Fruit fly (Drosophila melanogaster) whole organism, embryonic: ENCODE results near the gene tws.

ENCODE experiments used
- Abd-B ChIP-seq: fragments of 200-800 bp; sonication (Bioruptor generic); optimal IDR thresholded peaks from 2 replicates; lab custom pipeline; 2018; ENCODE audit warnings: missing biosample characterization, mild to moderate bottlenecking, missing genetic modification characterization, moderate library complexity
- Atf-2 ChIP-seq: fragments of 200-800 bp; sonication (Bioruptor generic); optimal IDR thresholded peaks from 2 replicates; lab custom pipeline; 2016; ENCODE audit warnings: missing biosample characterization, missing genetic modification characterization
- BEAF-32 ChIP-seq: fragments of 200-800 bp; sonication (Bioruptor generic); optimal IDR thresholded peaks from 3 replicates; lab custom pipeline; 2017; ENCODE audit warnings: missing biosample characterization, missing genetic modification characterization, mild to moderate bottlenecking, moderate library complexity, missing genetic modification reagents
- CG10147 ChIP-seq: fragments of 200-800 bp; sonication (Bioruptor generic); optimal IDR thresholded peaks from 2 replicates; lab custom pipeline; 2019; ENCODE audit warnings: missing biosample characterization, mild to moderate bottlenecking, missing genetic modification characterization, moderate library complexity
- CG11456 ChIP-seq: fragments of 200-800 bp; sonication (Bioruptor generic); IDR thresholded peaks from 3 replicates; pipeline ENCODE4 v1.3.6; 2022; ENCODE audit warnings: missing biosample characterization, missing genetic modification characterization
- CG12659 ChIP-seq: fragments of 200-800 bp; sonication (Bioruptor generic); optimal IDR thresholded peaks from 3 replicates; lab custom pipeline; 2017; ENCODE audit warnings: mild to moderate bottlenecking, missing biosample characterization, missing genetic modification reagents, missing genetic modification characterization
- CG15696 ChIP-seq: fragments of 200-800 bp; sonication (Bioruptor generic); optimal IDR thresholded peaks from 2 replicates; lab custom pipeline; 2019; ENCODE audit warnings: missing biosample characterization, mild to moderate bottlenecking, missing genetic modification characterization, moderate library complexity
- CG17829 ChIP-seq: fragments of 200-800 bp; optimal IDR thresholded peaks from 2 replicates; lab custom pipeline; 2019; ENCODE audit warnings: missing biosample characterization, mild to moderate bottlenecking, missing genetic modification characterization, moderate library complexity
- CG2120 ChIP-seq: fragments of 200-800 bp; sonication (Bioruptor generic); optimal IDR thresholded peaks from 3 replicates; lab custom pipeline; 2016; ENCODE audit warnings: missing biosample characterization, missing genetic modification characterization
- CG3281 ChIP-seq: fragments of 200-800 bp; sonication (Bioruptor generic); optimal IDR thresholded peaks from 3 replicates; lab custom pipeline; 2017; ENCODE audit warnings: missing biosample characterization, mild to moderate bottlenecking, missing genetic modification characterization
- CG34224 ChIP-seq: fragments of 200-800 bp; sonication (Bioruptor generic); IDR thresholded peaks from 3 replicates; pipeline ENCODE4 v1.3.6; 2022; ENCODE audit warnings: missing biosample characterization, missing genetic modification characterization; ENCODE audit not compliant: partially characterized antibody
- CG34376 ChIP-seq: fragments of 200-800 bp; sonication (Bioruptor generic); optimal IDR thresholded peaks from 2 replicates; lab custom pipeline; 2018; ENCODE audit warnings: missing biosample characterization, mild to moderate bottlenecking, missing genetic modification characterization
- CG6765 ChIP-seq: fragments of 200-800 bp; sonication (Bioruptor generic); optimal IDR thresholded peaks from 3 replicates; lab custom pipeline; 2017; ENCODE audit warnings: missing biosample characterization, mild to moderate bottlenecking, missing genetic modification characterization
- CG7372 ChIP-seq: fragments of 200-800 bp; sonication (Bioruptor generic); IDR thresholded peaks from 2 replicates; pipeline ENCODE4 v1.3.6; 2022; ENCODE audit warnings: missing biosample characterization, missing genetic modification characterization
- CG7987 ChIP-seq: fragments of 200-800 bp; sonication (Bioruptor generic); optimal IDR thresholded peaks from 2 replicates; lab custom pipeline; 2018; ENCODE audit warnings: missing biosample characterization, mild to moderate bottlenecking, missing genetic modification characterization, moderate library complexity
- CG8281 ChIP-seq: fragments of 200-800 bp; sonication (Bioruptor generic); optimal IDR thresholded peaks from 2 replicates; lab custom pipeline; 2018; ENCODE audit warnings: missing biosample characterization, mild to moderate bottlenecking, missing genetic modification characterization, moderate library complexity
- Dfd ChIP-seq, 2 experiments: fragments of >200 bp; optimal IDR thresholded peaks; 2 replicates each; lab custom pipeline; 2017; ENCODE audit warnings: missing biosample characterization in 2 of 2, missing genetic modification characterization in 2 of 2
- Dip3 ChIP-seq: fragments of 200-800 bp; sonication (Bioruptor generic); optimal IDR thresholded peaks from 3 replicates; lab custom pipeline; 2016; ENCODE audit warnings: missing biosample characterization, missing genetic modification characterization
- E2f2 ChIP-seq: fragments of 200-800 bp; sonication (Bioruptor generic); IDR thresholded peaks from 2 replicates; pipeline ENCODE4 v1.3.6; 2022; ENCODE audit warnings: missing biosample characterization, missing genetic modification characterization
- Fer1 ChIP-seq: fragments of 200-800 bp; sonication (Bioruptor generic); optimal IDR thresholded peaks from 2 replicates; lab custom pipeline; 2017; ENCODE audit warnings: missing biosample characterization, mild to moderate bottlenecking, missing genetic modification characterization
- Hey ChIP-seq: fragments of 200-800 bp; sonication (Bioruptor generic); optimal IDR thresholded peaks from 3 replicates; lab custom pipeline; 2018; ENCODE audit warnings: missing biosample characterization, mild to moderate bottlenecking, missing genetic modification characterization
- HmgZ ChIP-seq: fragments of 200-800 bp; sonication (Bioruptor generic); optimal IDR thresholded peaks from 2 replicates; lab custom pipeline; 2018; ENCODE audit warnings: missing biosample characterization, mild to moderate bottlenecking, missing genetic modification characterization
- Lim3 ChIP-seq: fragments of 200-800 bp; sonication (Bioruptor generic); IDR thresholded peaks from 2 replicates; pipeline ENCODE4 v1.3.6; 2022; ENCODE audit warnings: missing biosample characterization, missing genetic modification characterization
- Mad ChIP-seq: fragments of 200-800 bp; sonication (Bioruptor generic); optimal IDR thresholded peaks from 2 replicates; lab custom pipeline; 2016; ENCODE audit warnings: missing biosample characterization, missing genetic modification characterization
- Med ChIP-seq: fragments of 200-800 bp; sonication (Bioruptor generic); peaks from one replicate; lab custom pipeline; 2016; ENCODE audit warnings: missing biosample characterization, missing genetic modification characterization, mild to moderate bottlenecking, inconsistent platforms, moderate library complexity
- Meics ChIP-seq: fragments of 200-800 bp; sonication (Bioruptor generic); optimal IDR thresholded peaks from 2 replicates; lab custom pipeline; 2017; ENCODE audit warnings: missing biosample characterization, mild to moderate bottlenecking, missing genetic modification characterization
- NC2α ChIP-seq: fragments of 200-800 bp; sonication (Bioruptor generic); optimal IDR thresholded peaks from 2 replicates; lab custom pipeline; 2016; ENCODE audit warnings: missing biosample characterization, missing genetic modification characterization
- NfI ChIP-seq: fragments of 200-800 bp; sonication (Bioruptor generic); optimal IDR thresholded peaks from 3 replicates; lab custom pipeline; 2018; ENCODE audit warnings: missing biosample characterization, mild to moderate bottlenecking, missing genetic modification characterization, moderate library complexity
- Pdp1 ChIP-seq, 2 experiments: fragments of 200-800 bp; sonication (Bioruptor generic); optimal IDR thresholded peaks; 3 replicates each; lab custom pipeline; 2016; ENCODE audit warnings: missing biosample characterization in 2 of 2, missing genetic modification characterization in 2 of 2, mild to moderate bottlenecking in 1 of 2, moderate library complexity in 1 of 2
- Scr ChIP-seq: fragments of 200-800 bp; sonication (Bioruptor generic); IDR thresholded peaks from 2 replicates; pipeline ENCODE4 v1.3.6; 2022; ENCODE audit warnings: missing biosample characterization, missing genetic modification characterization; ENCODE audit not compliant: partially characterized antibody
- cwo ChIP-seq: fragments of 200-800 bp; sonication (Bioruptor generic); optimal IDR thresholded peaks from 3 replicates; lab custom pipeline; 2017; ENCODE audit warnings: missing biosample characterization, missing genetic modification characterization, mild to moderate bottlenecking, moderate library complexity, missing genetic modification reagents
- da ChIP-seq: fragments of 200-800 bp; sonication (Bioruptor generic); optimal IDR thresholded peaks from 2 replicates; lab custom pipeline; 2016; ENCODE audit warnings: missing biosample characterization, missing genetic modification characterization
- ems ChIP-seq: fragments of 200-800 bp; sonication (Bioruptor generic); optimal IDR thresholded peaks from 3 replicates; lab custom pipeline; 2016; ENCODE audit warnings: missing biosample characterization, missing genetic modification characterization
- exex ChIP-seq: fragments of 200-800 bp; sonication (Bioruptor generic); optimal IDR thresholded peaks from 4 replicates; lab custom pipeline; 2018; ENCODE audit warnings: missing biosample characterization, mild to moderate bottlenecking, missing genetic modification characterization, moderate library complexity
- maf-S ChIP-seq: fragments of 200-800 bp; sonication (Bioruptor generic); optimal IDR thresholded peaks from 2 replicates; lab custom pipeline; 2016; ENCODE audit warnings: missing biosample characterization, missing genetic modification characterization
- mam ChIP-seq: fragments of 200-800 bp; sonication (Bioruptor generic); optimal IDR thresholded peaks from 3 replicates; lab custom pipeline; 2016; ENCODE audit warnings: missing biosample characterization, missing genetic modification characterization
- mirr ChIP-seq: fragments of 200-800 bp; sonication (Bioruptor generic); optimal IDR thresholded peaks from 3 replicates; lab custom pipeline; 2018; ENCODE audit warnings: missing biosample characterization, mild to moderate bottlenecking, missing genetic modification characterization
- oc ChIP-seq: fragments of 200-800 bp; sonication (Bioruptor generic); optimal IDR thresholded peaks from 2 replicates; lab custom pipeline; 2018; ENCODE audit warnings: missing biosample characterization, mild to moderate bottlenecking, missing genetic modification characterization, moderate library complexity
- pan ChIP-seq, 4 experiments: fragments of >200 bp in 3 of 4; fragments of 200-800 bp in 1 of 4; sonication (Bioruptor generic) in 1 of 4; optimal IDR thresholded peaks in 3 of 4; IDR thresholded peaks in 1 of 4; 2 replicates each; pipeline versions ENCODE4 v1.3.6 to Lab custom; 2017 to 2022; ENCODE audit warnings: missing biosample characterization in 2 of 4, missing genetic modification characterization in 2 of 4, mixed read lengths in 1 of 4
- phol ChIP-seq: fragments of 200-800 bp; sonication (Bioruptor generic); optimal IDR thresholded peaks from 3 replicates; lab custom pipeline; 2018; ENCODE audit warnings: missing biosample characterization, mild to moderate bottlenecking, missing genetic modification characterization, moderate library complexity
- psq ChIP-seq: fragments of 200-800 bp; sonication (Bioruptor generic); optimal IDR thresholded peaks from 2 replicates; lab custom pipeline; 2017; ENCODE audit warnings: missing biosample characterization, missing genetic modification characterization
- schlank ChIP-seq: fragments of 200-800 bp; sonication (Bioruptor generic); optimal IDR thresholded peaks from 2 replicates; lab custom pipeline; 2018; ENCODE audit warnings: missing biosample characterization, mild to moderate bottlenecking, missing genetic modification characterization
- sisA ChIP-seq: fragments of 200-800 bp; sonication (Bioruptor generic); IDR thresholded peaks from 2 replicates; pipeline ENCODE4 v1.3.6; 2022; ENCODE audit warnings: missing biosample characterization, missing genetic modification characterization
- sug ChIP-seq: fragments of 200-800 bp; optimal IDR thresholded peaks from 2 replicates; lab custom pipeline; 2019; ENCODE audit warnings: missing biosample characterization, mild to moderate bottlenecking, missing genetic modification characterization, moderate library complexity
- tio ChIP-seq: fragments of 200-800 bp; sonication (Bioruptor generic); optimal IDR thresholded peaks from 2 replicates; lab custom pipeline; 2017; ENCODE audit warnings: missing biosample characterization, missing genetic modification characterization, inconsistent platforms
- tna ChIP-seq: fragments of 200-800 bp; sonication (Bioruptor generic); IDR thresholded peaks from 2 replicates; pipeline ENCODE4 v1.3.6; 2022; ENCODE audit warnings: missing biosample characterization, missing genetic modification characterization; ENCODE audit not compliant: partially characterized antibody
- trem ChIP-seq: fragments of 200-800 bp; optimal IDR thresholded peaks from 3 replicates; lab custom pipeline; 2019; ENCODE audit warnings: missing biosample characterization, mild to moderate bottlenecking, missing genetic modification characterization, moderate library complexity

Gene tws

dm6 chr3R:10167280-10167679 lies 27.7 kb upstream of the tws start (continued):
- no peak for TF ChIP-seq maf-S (GFP tag; lab: Kevin White, UChicago)
- TF ChIP-seq, all 482 proteins: peak for 6

DNA sequence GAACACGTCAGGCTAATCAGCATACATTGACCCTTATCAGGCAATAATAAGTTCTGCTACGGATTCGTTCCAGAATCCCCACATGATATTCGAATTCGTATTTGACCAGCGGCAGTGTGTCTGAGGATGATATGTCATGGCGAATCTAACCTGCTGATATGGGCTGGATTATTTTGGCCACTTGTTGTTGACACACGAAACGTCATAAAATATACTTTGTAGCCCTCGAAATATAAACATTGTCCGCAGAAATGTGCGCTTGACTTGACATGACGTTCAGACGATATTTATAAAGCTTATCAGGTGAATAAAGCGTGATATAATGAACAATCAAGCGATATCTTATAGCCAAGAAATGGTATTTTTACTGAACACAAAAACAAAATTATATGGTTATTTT lies 26.8 kb upstream of the tws start:
- peak; percentile 74 for TF ChIP-seq Med
- TF ChIP-seq sug (tag; lab: Kevin White, UChicago) = peak; percentile 68
- no peak for TF ChIP-seq Pdp1 (GFP tag; optimal IDR thresholded peaks at IDR 0.05; lab: Kevin White, UChicago)
- peak; percentile 37 for TF ChIP-seq cwo (GFP tag; lab: Kevin White, UChicago)
- peak; percentile 15 for TF ChIP-seq CG10147
- peak; percentile 66 for TF ChIP-seq CG34376 (GFP tag; lab: Kevin White, UChicago)
- peak; percentile 14 for TF ChIP-seq HmgZ
- peak; percentile 35 for TF ChIP-seq schlank (tag; lab: Kevin White, UChicago)
- TF ChIP-seq Hey (tag; lab: Kevin White, UChicago) = peak; percentile 23
- TF ChIP-seq NfI (GFP tag; lab: Kevin White, UChicago) = no peak
- TF ChIP-seq mirr (GFP tag; lab: Kevin White, UChicago) = peak; percentile 48
- TF ChIP-seq Lim3 (GFP tag; lab: Robert Waterston, UW) = no peak
- TF ChIP-seq CG12659 = peak; percentile 2
- no peak for TF ChIP-seq Atf-2 (GFP tag; lab: Kevin White, UChicago)
- TF ChIP-seq oc (tag; lab: Kevin White, UChicago) = no peak
- TF ChIP-seq psq (GFP tag; lab: Kevin White, UChicago) = no peak
- no peak for TF ChIP-seq tio
- TF ChIP-seq exex (tag; lab: Kevin White, UChicago) = peak; percentile 73
- TF ChIP-seq CG3281 (GFP tag; lab: Kevin White, UChicago) = peak; percentile 30
- peak; percentile 37 for TF ChIP-seq Fer1 (GFP tag; lab: Kevin White, UChicago)
- peak; percentile 46 for TF ChIP-seq CG7987 (GFP tag; lab: Kevin White, UChicago)
- TF ChIP-seq CG7372 = no peak
- TF ChIP-seq CG6765 = peak; percentile 13

DNA sequence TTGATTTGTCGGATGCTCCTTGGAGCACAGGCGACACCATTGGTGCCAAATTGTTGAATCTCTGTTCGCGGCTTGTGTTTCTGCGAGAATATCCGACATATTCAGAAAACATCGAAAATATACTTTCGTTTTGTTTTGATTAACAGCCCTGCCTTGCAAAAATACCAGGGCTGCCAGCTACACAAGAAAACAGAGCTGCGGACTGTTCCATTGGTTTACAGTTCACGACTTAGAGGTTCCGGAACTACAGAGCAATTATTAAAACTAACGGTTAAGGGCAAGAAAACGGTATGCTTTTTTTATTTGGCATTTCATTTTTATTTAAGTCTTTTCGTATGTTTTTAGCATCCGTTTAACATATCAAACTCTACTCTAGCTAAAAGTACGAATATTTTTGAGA lies 21.6 kb upstream of the tws start, which contains the start of gene CG6254:
CG6254 (minus strand) TSS at position 169 of the 400 bp plus-strand sequence.
- peak; percentile 34 for TF ChIP-seq Scr
- TF ChIP-seq trem (tag; lab: Kevin White, UChicago) = peak; percentile 39
- TF ChIP-seq Dip3 (GFP tag; lab: Kevin White, UChicago) = peak; percentile 24
- TF ChIP-seq Abd-B (GFP tag; lab: Kevin White, UChicago) = peak; percentile 10
- peak; percentile 44 for TF ChIP-seq phol (tag; lab: Kevin White, UChicago)
- TF ChIP-seq CG34224 (GFP tag; lab: Robert Waterston, UW) = peak; percentile 16; the same call in 1 of the 3 replicates
- peak in 1 of 2 experiments; percentile 29 for TF ChIP-seq Pdp1 (GFP tag; optimal IDR thresholded peaks at IDR 0.05; lab: Kevin White, UChicago)
- TF ChIP-seq CG17829 (tag; lab: Kevin White, UChicago) = peak; percentile 46
- TF ChIP-seq mam (GFP tag; lab: Kevin White, UChicago) = peak; percentile 63
- TF ChIP-seq CG11456 = peak; percentile 77
- peak; percentile 50 for TF ChIP-seq Meics (GFP tag; lab: Kevin White, UChicago)
- TF ChIP-seq Mad (GFP tag; lab: Kevin White, UChicago) = no peak
- peak; percentile 27 for TF ChIP-seq BEAF-32
- TF ChIP-seq E2f2 (GFP tag; lab: Robert Waterston, UW) = peak; percentile 37
- peak; percentile 6 for TF ChIP-seq ems (GFP tag; lab: Kevin White, UChicago)
- TF ChIP-seq sisA = 0 out of 2 replicates have a peak, but pooled peaks have one; percentile 18
- TF ChIP-seq schlank (tag; lab: Kevin White, UChicago) = no peak
- 0 out of 2 replicates have a peak, but pooled peaks have one; percentile 41 for TF ChIP-seq tna (GFP tag; lab: Robert Waterston, UW)
- peak; percentile 73 for TF ChIP-seq CG2120 (GFP tag; lab: Kevin White, UChicago)
- no peak for TF ChIP-seq NC2α (GFP tag; lab: Kevin White, UChicago)
- TF ChIP-seq pan (optimal IDR thresholded peaks at IDR 0.05; lab: Kevin White, UChicago) = no peak
- TF ChIP-seq pan (GFP tag; optimal IDR thresholded peaks at IDR 0.05 in 1 of 2, IDR thresholded peaks at IDR 0.05 in 1 of 2) = peak in 1 of 2 experiments; percentile 22
- no peak for TF ChIP-seq CG8281
- TF ChIP-seq da (GFP tag; lab: Kevin White, UChicago) = no peak
- no peak for TF ChIP-seq Dfd (GFP tag; optimal IDR thresholded peaks at IDR 0.05; lab: Kevin White, UChicago)
- TF ChIP-seq CG15696 = peak; percentile 23
